Worm (Caenorhabditis elegans) whole organism, L4 larva: ENCODE measurements around the gene arrd-24.
A peak's percentile ranks its signal among the peaks of the same experiment; 100 is the strongest.

Source experiments
- F37D6.2 ChIP-seq: sonication (generic microtip); optimal IDR thresholded peaks from 2 replicates; lab custom pipeline; 2016; ENCODE audit warnings: mild to moderate bottlenecking, missing genetic modification characterization, missing compliant biosample characterization
- R02D3.7 ChIP-seq: fragments of 150-350 bp; sonication (generic microtip); optimal IDR thresholded peaks from 3 replicates; lab custom pipeline; 2014; ENCODE audit warnings: missing biosample characterization, missing genetic modification characterization
- Y75B8A.6 ChIP-seq: fragments of 200-800 bp; sonication (Bioruptor generic); IDR thresholded peaks from 2 replicates; pipeline ENCODE4 v1.3.6; 2022; ENCODE audit warnings: missing genetic modification reagents, missing genetic modification characterization, missing compliant biosample characterization
- ZK546.5 ChIP-seq, 2 experiments: sonication (generic microtip); optimal IDR thresholded peaks; 2 replicates each; lab custom pipeline; 2017; ENCODE audit warnings: missing biosample characterization in 2 of 2, missing genetic modification characterization in 2 of 2
- ama-1 ChIP-seq: fragments of 150-350 bp; optimal IDR thresholded peaks from 2 replicates; lab custom pipeline; 2014; ENCODE audit warnings: inconsistent platforms, mixed read lengths
- attf-4 ChIP-seq: sonication (generic microtip); optimal IDR thresholded peaks from 3 replicates; lab custom pipeline; 2017; ENCODE audit warnings: missing biosample characterization, missing genetic modification characterization
- ceh-82 ChIP-seq: sonication (generic microtip); optimal IDR thresholded peaks from 2 replicates; lab custom pipeline; 2017; ENCODE audit warnings: missing biosample characterization, missing genetic modification characterization
- cey-2 ChIP-seq: sonication (generic microtip); optimal IDR thresholded peaks from 3 replicates; lab custom pipeline; 2017; ENCODE audit warnings: missing genetic modification characterization, mild to moderate bottlenecking, missing compliant biosample characterization, antibody characterized with exemption, borderline replicate concordance; ENCODE audit not compliant: insufficient read depth
- ctbp-1 ChIP-seq: fragments of 200-800 bp; sonication (Bioruptor generic); IDR thresholded peaks from 2 replicates; pipeline ENCODE4 v1.3.6; 2022; ENCODE audit warnings: missing genetic modification reagents, missing genetic modification characterization, missing compliant biosample characterization
- daf-16 ChIP-seq, 3 experiments: sonication (generic microtip); optimal IDR thresholded peaks; 2 replicates each; lab custom pipeline; 2016 to 2017; ENCODE audit warnings: missing genetic modification characterization in 3 of 3, missing genetic modification reagents in 3 of 3, mild to moderate bottlenecking in 2 of 3, missing compliant biosample characterization in 2 of 3, missing biosample characterization in 1 of 3, moderate library complexity in 1 of 3
- dmd-6 ChIP-seq: fragments of 200-800 bp; sonication (Bioruptor generic); IDR thresholded peaks from 2 replicates; pipeline ENCODE4 v1.3.6; 2022; ENCODE audit warnings: missing genetic modification reagents, missing genetic modification characterization, missing compliant biosample characterization
- duxl-1 ChIP-seq: sonication (generic microtip); optimal IDR thresholded peaks from 2 replicates; lab custom pipeline; 2016; ENCODE audit warnings: mild to moderate bottlenecking, missing genetic modification characterization, moderate library complexity, missing compliant biosample characterization; ENCODE audit not compliant: poor library complexity
- dve-1 ChIP-seq: sonication (generic microtip); optimal IDR thresholded peaks from 2 replicates; lab custom pipeline; 2017; ENCODE audit warnings: antibody characterized with exemption, mild to moderate bottlenecking, missing genetic modification characterization, missing compliant biosample characterization; ENCODE audit not compliant: insufficient read depth
- egl-27 ChIP-seq: sonication (generic microtip); optimal IDR thresholded peaks from 3 replicates; lab custom pipeline; 2017; ENCODE audit warnings: missing biosample characterization, missing genetic modification reagents, missing genetic modification characterization
- gei-8 ChIP-seq: fragments of 200-800 bp; sonication (Bioruptor generic); optimal IDR thresholded peaks from 2 replicates; lab custom pipeline; 2018; ENCODE audit warnings: mild to moderate bottlenecking, missing genetic modification characterization, missing compliant biosample characterization
- hlh-11 ChIP-seq: fragments of 200-800 bp; sonication (Bioruptor generic); optimal IDR thresholded peaks from 2 replicates; lab custom pipeline; 2018; ENCODE audit warnings: mild to moderate bottlenecking, missing genetic modification characterization, missing compliant biosample characterization
- hlh-30 ChIP-seq: sonication (generic microtip); optimal IDR thresholded peaks from 2 replicates; lab custom pipeline; 2017; ENCODE audit warnings: antibody characterized with exemption, mild to moderate bottlenecking, missing genetic modification characterization, missing compliant biosample characterization; ENCODE audit not compliant: insufficient read depth
- hmg-1.1 ChIP-seq: fragments of 200-800 bp; sonication (Bioruptor generic); IDR thresholded peaks from 2 replicates; pipeline ENCODE4 v1.3.6; 2022; ENCODE audit warnings: missing genetic modification reagents, missing genetic modification characterization, missing compliant biosample characterization
- lin-38 ChIP-seq: fragments of 200-800 bp; sonication (Bioruptor generic); IDR thresholded peaks from 2 replicates; pipeline ENCODE4 v1.3.6; 2022; ENCODE audit warnings: missing genetic modification reagents, missing genetic modification characterization, missing compliant biosample characterization
- lin-39 ChIP-seq: fragments of 150-350 bp; optimal IDR thresholded peaks from 2 replicates; lab custom pipeline; 2014; ENCODE audit warnings: missing biosample characterization, missing genetic modification reagents, missing genetic modification characterization
- madf-5 ChIP-seq, 2 experiments: fragments of 200-800 bp; sonication (Bioruptor generic); IDR thresholded peaks; 2 replicates each; pipeline ENCODE4 v1.3.6; 2022; ENCODE audit warnings: missing compliant biosample characterization in 2 of 2, missing genetic modification characterization in 2 of 2
- mdt-29 ChIP-seq: fragments of 200-800 bp; sonication (Bioruptor generic); IDR thresholded peaks from 2 replicates; pipeline ENCODE4 v1.3.6; 2022; ENCODE audit warnings: missing genetic modification reagents, missing genetic modification characterization, missing compliant biosample characterization
- mep-1 ChIP-seq: fragments of 150-350 bp; sonication (generic microtip); optimal IDR thresholded peaks from 3 replicates; lab custom pipeline; 2014; ENCODE audit warnings: missing biosample characterization, missing genetic modification characterization
- mxl-3 ChIP-seq: fragments of 200-800 bp; sonication (Bioruptor generic); optimal IDR thresholded peaks from 2 replicates; lab custom pipeline; 2018; ENCODE audit warnings: mild to moderate bottlenecking, missing genetic modification characterization, missing compliant biosample characterization
- nhr-10 ChIP-seq: fragments of 150-350 bp; optimal IDR thresholded peaks from 2 replicates; lab custom pipeline; 2014; ENCODE audit warnings: missing biosample characterization, missing genetic modification characterization
- nhr-102 ChIP-seq: sonication (generic microtip); optimal IDR thresholded peaks from 2 replicates; lab custom pipeline; 2016; ENCODE audit warnings: mild to moderate bottlenecking, missing genetic modification characterization, moderate library complexity, missing compliant biosample characterization
- nhr-11 ChIP-seq: fragments of 150-350 bp; optimal IDR thresholded peaks from 2 replicates; lab custom pipeline; 2014; ENCODE audit warnings: missing biosample characterization, missing genetic modification characterization
- nhr-111 ChIP-seq: fragments of 200-800 bp; sonication (Bioruptor generic); optimal IDR thresholded peaks from 2 replicates; lab custom pipeline; 2018; ENCODE audit warnings: mild to moderate bottlenecking, missing genetic modification characterization, missing compliant biosample characterization
- nhr-237 ChIP-seq: sonication (generic microtip); optimal IDR thresholded peaks from 2 replicates; lab custom pipeline; 2017; ENCODE audit warnings: missing biosample characterization, missing genetic modification characterization
- nhr-25 ChIP-seq: sonication (generic microtip); optimal IDR thresholded peaks from 2 replicates; lab custom pipeline; 2017; ENCODE audit warnings: missing genetic modification characterization, mild to moderate bottlenecking, missing compliant biosample characterization, antibody characterized with exemption, moderate library complexity, borderline replicate concordance; ENCODE audit not compliant: insufficient read depth
- nhr-28 ChIP-seq: fragments of 150-350 bp; optimal IDR thresholded peaks from 2 replicates; lab custom pipeline; 2014; ENCODE audit warnings: missing biosample characterization, missing genetic modification characterization
- nhr-48 ChIP-seq: sonication (generic microtip); optimal IDR thresholded peaks from 2 replicates; lab custom pipeline; 2016; ENCODE audit warnings: mild to moderate bottlenecking, missing genetic modification characterization, missing compliant biosample characterization
- nhr-6 ChIP-seq: fragments of 150-350 bp; optimal IDR thresholded peaks from 2 replicates; lab custom pipeline; 2014; ENCODE audit warnings: missing biosample characterization, missing genetic modification characterization
- nhr-76 ChIP-seq: fragments of 150-350 bp; optimal IDR thresholded peaks from 2 replicates; lab custom pipeline; 2014; ENCODE audit warnings: missing biosample characterization, missing genetic modification characterization
- nhr-77 ChIP-seq: fragments of 150-350 bp; optimal IDR thresholded peaks from 2 replicates; lab custom pipeline; 2014; ENCODE audit warnings: missing biosample characterization, missing genetic modification characterization
- php-3 ChIP-seq: fragments of 200-800 bp; sonication (Bioruptor generic); IDR thresholded peaks from 2 replicates; pipeline ENCODE4 v1.3.6; 2022; ENCODE audit warnings: missing genetic modification reagents, missing genetic modification characterization, missing compliant biosample characterization
- pqm-1 ChIP-seq: sonication (generic microtip); optimal IDR thresholded peaks from 2 replicates; lab custom pipeline; 2017; ENCODE audit warnings: missing biosample characterization, missing genetic modification characterization
- set-16 ChIP-seq: fragments of 200-800 bp; sonication (Bioruptor generic); IDR thresholded peaks from 2 replicates; pipeline ENCODE4 v1.3.6; 2022; ENCODE audit warnings: missing genetic modification reagents, missing genetic modification characterization, missing compliant biosample characterization
- skn-1 ChIP-seq: fragments of 150-350 bp; optimal IDR thresholded peaks from 2 replicates; lab custom pipeline; 2014; ENCODE audit warnings: missing biosample characterization, missing genetic modification characterization
- snpc-1.2 ChIP-seq: fragments of 200-800 bp; sonication (Bioruptor generic); IDR thresholded peaks from 2 replicates; pipeline ENCODE4 v1.3.6; 2022; ENCODE audit warnings: missing genetic modification reagents, missing genetic modification characterization, missing compliant biosample characterization
- spr-1 ChIP-seq: sonication (generic microtip); optimal IDR thresholded peaks from 2 replicates; lab custom pipeline; 2016; ENCODE audit warnings: mild to moderate bottlenecking, missing genetic modification characterization, missing compliant biosample characterization
- spr-3 ChIP-seq: fragments of 200-800 bp; sonication (Bioruptor generic); optimal IDR thresholded peaks from 2 replicates; lab custom pipeline; 2018; ENCODE audit warnings: mild to moderate bottlenecking, missing genetic modification characterization, missing compliant biosample characterization
- unc-62 ChIP-seq, 3 experiments: fragments of 150-350 bp in 1 of 3; sonication (generic microtip); optimal IDR thresholded peaks in 2 of 3; peaks in 1 of 3; 1 replicate in 1 of 3; 2 replicates in 2 of 3; lab custom pipeline; 2014 to 2017; ENCODE audit warnings: missing biosample characterization in 3 of 3, missing genetic modification characterization in 3 of 3, missing genetic modification reagents in 3 of 3, missing genotype in 1 of 3
- zfp-3 ChIP-seq: fragments of 200-800 bp; sonication (Bioruptor generic); conservative IDR thresholded peaks from 2 replicates; pipeline ENCODE4 v1.3.6; 2022; ENCODE audit warnings: missing genetic modification reagents, missing genetic modification characterization, missing compliant biosample characterization
- zip-2 ChIP-seq: fragments of 150-350 bp; optimal IDR thresholded peaks from 2 replicates; lab custom pipeline; 2014; ENCODE audit warnings: missing biosample characterization, missing genetic modification characterization

The arrd-24 gene

DNA sequence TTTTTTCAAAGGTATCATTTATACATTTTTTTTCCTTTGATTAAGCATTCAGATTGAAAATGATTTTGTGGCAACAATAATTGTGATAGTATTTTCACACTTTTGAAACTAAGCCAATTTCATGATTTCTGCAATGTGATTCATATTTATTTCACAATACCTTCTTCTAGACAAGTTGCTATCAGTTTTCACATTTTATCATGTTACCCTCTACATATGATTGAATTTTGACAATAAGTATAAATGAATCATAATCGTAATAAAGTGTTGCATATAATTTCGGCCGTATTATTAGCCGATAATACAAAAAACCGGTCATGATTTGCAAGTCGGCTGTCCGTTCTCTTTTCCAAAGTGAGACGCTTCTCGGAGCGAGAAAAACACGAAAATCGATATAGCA lies 20.9 kb downstream of the arrd-24 start:
- TF ChIP-seq Y75B8A.6 (GFP tag; lab: Robert Waterston, UW) (no peak), nhr-76 (no peak), nhr-48 (tag; lab: Kevin White, UChicago) (no peak), zip-2 (no peak), lin-38 (GFP tag; lab: Robert Waterston, UW) (no peak), nhr-10 (no peak), spr-1 (tag; lab: Kevin White, UChicago) (no peak), daf-16 (GFP tag; optimal IDR thresholded peaks at IDR 0.05; lab: Kevin White, UChicago) (no peak), daf-16 (tag; optimal IDR thresholded peaks at IDR 0.05; lab: Kevin White, UChicago) (peak; percentile 29), mep-1 (tag; lab: Kevin White, UChicago) (peak; percentile 17), egl-27 (no peak), nhr-28 (peak; percentile 12), php-3 (GFP tag; lab: Robert Waterston, UW) (0 out of 2 replicates have a peak, but pooled peaks have one; percentile 29), hlh-30 (peak; percentile 22), dve-1 (tag; lab: Kevin White, UChicago) (peak; percentile 17), attf-4 (tag; lab: Kevin White, UChicago) (no peak), cey-2 (tag; lab: Kevin White, UChicago) (no peak), ZK546.5 (tag; optimal IDR thresholded peaks at IDR 0.05; lab: Kevin White, UChicago) (no peak), R02D3.7 (no peak), hmg-1.1 (GFP tag; lab: Robert Waterston, UW) (no peak), spr-3 (GFP tag; lab: Kevin White, UChicago) (no peak), pqm-1 (tag; lab: Kevin White, UChicago) (peak; percentile 55), gei-8 (GFP tag; lab: Kevin White, UChicago) (no peak), ama-1 (lab: Kevin White, UChicago) (no peak)

DNA sequence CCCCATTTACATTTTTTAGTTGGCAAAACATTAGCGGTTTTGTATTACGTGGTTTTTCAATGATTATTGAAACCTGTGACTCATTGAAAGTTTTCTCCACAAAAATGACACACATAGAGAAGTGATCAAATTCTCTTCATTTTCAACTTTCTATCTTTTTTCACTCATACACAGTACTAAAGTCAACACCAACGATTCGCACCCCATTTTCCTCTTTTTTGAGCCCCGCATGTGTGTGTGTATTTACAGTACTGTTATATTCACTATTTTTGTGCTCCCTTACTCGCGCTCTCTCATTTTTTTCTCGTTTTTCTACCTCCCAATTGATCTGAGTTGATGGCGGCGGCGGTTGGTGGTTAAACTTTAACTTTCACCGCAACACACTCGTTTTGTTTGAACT lies 21.9 kb downstream of the arrd-24 start:
- TF ChIP-seq mep-1 (tag; lab: Kevin White, UChicago) (no peak), unc-62 (GFP tag; optimal IDR thresholded peaks at IDR 0.05 in 1 of 2; lab: Kevin White, UChicago) (peak in 1 of 2 experiments; percentile 46), unc-62 (tag; optimal IDR thresholded peaks at IDR 0.05; lab: Kevin White, UChicago) (no peak)

DNA sequence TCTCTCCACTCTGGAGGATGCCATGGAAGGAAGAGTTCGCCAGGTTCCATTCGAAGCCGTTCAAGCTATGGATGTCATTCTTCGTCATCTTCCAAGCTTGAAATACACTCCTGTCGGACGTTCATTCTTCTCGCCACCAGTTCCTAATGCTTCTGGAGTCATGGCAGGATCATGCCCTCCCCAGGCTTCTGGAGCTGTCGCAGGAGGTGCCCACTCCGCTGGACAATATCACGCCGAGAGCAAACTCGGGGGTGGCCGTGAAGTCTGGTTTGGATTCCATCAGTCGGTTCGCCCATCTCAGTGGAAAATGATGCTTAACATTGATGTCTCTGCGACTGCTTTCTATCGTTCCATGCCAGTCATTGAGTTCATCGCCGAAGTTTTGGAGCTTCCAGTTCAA lies 28.0 kb downstream of the arrd-24 start:
- TF ChIP-seq zfp-3 (GFP tag; lab: Robert Waterston, UW), result no peak
- TF ChIP-seq madf-5 (GFP tag; IDR thresholded peaks at IDR 0.05; lab: Robert Waterston, UW), result 0 out of 4 replicates have a peak, but pooled peaks of 1 of the 2 experiments have one; percentile 24
- peak; percentile 14; the same call in 1 of the 2 replicates for TF ChIP-seq snpc-1.2 (GFP tag; lab: Robert Waterston, UW)
- TF ChIP-seq set-16, result peak; percentile 56; the same call in 1 of the 2 replicates
- TF ChIP-seq nhr-237 (tag; lab: Kevin White, UChicago), result no peak
- no peak for TF ChIP-seq mxl-3 (GFP tag; lab: Kevin White, UChicago)

DNA sequence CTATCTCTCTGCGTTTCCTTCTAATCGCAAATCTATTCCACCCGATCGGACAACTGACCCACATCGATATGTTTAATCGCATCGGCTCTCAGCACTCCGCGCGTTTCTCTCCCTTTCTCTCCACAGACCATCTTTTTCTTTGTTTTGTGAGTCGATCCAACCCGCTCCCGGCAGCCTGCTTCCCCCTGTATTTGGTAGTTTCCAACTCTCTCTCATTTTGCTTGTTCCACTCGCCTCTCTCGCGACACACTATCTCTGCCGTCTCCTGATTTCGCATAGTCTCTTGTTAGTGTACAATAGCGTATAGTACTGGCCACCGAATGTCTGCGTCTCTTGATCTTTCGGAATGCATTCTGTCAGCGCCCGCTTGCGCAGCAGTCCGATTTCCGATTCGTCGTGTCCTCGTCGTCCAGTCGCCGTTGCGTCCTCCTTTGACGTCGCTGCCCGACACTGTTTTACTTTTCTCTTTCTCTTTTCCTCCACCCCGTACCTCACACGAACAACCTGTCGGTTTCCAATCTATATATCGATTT lies 29.6 kb downstream of the arrd-24 start:
- TF ChIP-seq nhr-11 (tag; lab: Kevin White, UChicago), result no peak
- no peak for TF ChIP-seq attf-4 (tag; lab: Kevin White, UChicago)
- peak; percentile 60 for TF ChIP-seq dmd-6 (GFP tag; lab: Robert Waterston, UW)
- TF ChIP-seq nhr-111, result no peak
- TF ChIP-seq mdt-29 (GFP tag; lab: Robert Waterston, UW), result no peak
- TF ChIP-seq nhr-102, result peak; percentile 41
- TF ChIP-seq ceh-82 (tag; lab: Kevin White, UChicago), result no peak
- TF ChIP-seq snpc-1.2 (GFP tag; lab: Robert Waterston, UW), result no peak
- TF ChIP-seq F37D6.2 (tag; lab: Kevin White, UChicago), result no peak
- no peak for TF ChIP-seq nhr-77
- TF ChIP-seq mep-1 (tag; lab: Kevin White, UChicago), result peak; percentile 72
- no peak for TF ChIP-seq duxl-1 (tag; lab: Kevin White, UChicago)
- peak; percentile 50 for TF ChIP-seq nhr-25 (tag; lab: Kevin White, UChicago)
- TF ChIP-seq skn-1, result no peak
- TF ChIP-seq hlh-11 (tag; lab: Kevin White, UChicago), result peak; percentile 81
- TF ChIP-seq nhr-6 (tag; lab: Kevin White, UChicago), result no peak
- TF ChIP-seq ama-1 (lab: Kevin White, UChicago), result no peak
- no peak for TF ChIP-seq lin-39 (tag; lab: Kevin White, UChicago)
- no peak for TF ChIP-seq ctbp-1 (GFP tag; lab: Robert Waterston, UW)
- peak in 1 of 2 experiments; percentile 72 for TF ChIP-seq unc-62 (GFP tag; optimal IDR thresholded peaks at IDR 0.05 in 1 of 2; lab: Kevin White, UChicago)
- no peak for TF ChIP-seq unc-62 (tag; optimal IDR thresholded peaks at IDR 0.05; lab: Kevin White, UChicago)
